Worm (Caenorhabditis elegans) whole organism, L4 larva: Measurements from ENCODE around the gene gad-1.

Experiments
- F49E8.2 ChIP-seq: sonication (generic microtip); optimal IDR thresholded peaks from 2 replicates; lab custom pipeline; 2016; ENCODE audit warnings: missing compliant biosample characterization, mild to moderate bottlenecking, missing genetic modification characterization, borderline replicate concordance
- T26A8.4 ChIP-seq: fragments of 200-800 bp; sonication (Bioruptor generic); IDR thresholded peaks from 2 replicates; pipeline ENCODE4 v1.3.6; 2022; ENCODE audit warnings: missing genetic modification characterization, missing compliant biosample characterization
- Y105C5A.15 ChIP-seq: fragments of 200-800 bp; sonication (Bioruptor generic); IDR thresholded peaks from 2 replicates; pipeline ENCODE4 v1.3.6; 2022; ENCODE audit warnings: missing genetic modification characterization, missing compliant biosample characterization
- Y48G9A.11 ChIP-seq: fragments of 200-800 bp; sonication (Bioruptor generic); IDR thresholded peaks from 2 replicates; pipeline ENCODE4 v1.3.6; 2022; ENCODE audit warnings: missing genetic modification reagents, missing genetic modification characterization, missing compliant biosample characterization
- Y5F2A.4 ChIP-seq: fragments of 200-800 bp; sonication (Bioruptor generic); optimal IDR thresholded peaks from 2 replicates; lab custom pipeline; 2018; ENCODE audit warnings: mild to moderate bottlenecking, missing genetic modification characterization, missing compliant biosample characterization
- Y75B8A.6 ChIP-seq: fragments of 200-800 bp; sonication (Bioruptor generic); IDR thresholded peaks from 2 replicates; pipeline ENCODE4 v1.3.6; 2022; ENCODE audit warnings: missing genetic modification reagents, missing genetic modification characterization, missing compliant biosample characterization
- aha-1 ChIP-seq: fragments of 150-350 bp; peaks from one replicate; lab custom pipeline; 2014; ENCODE audit warnings: missing biosample characterization, missing genetic modification characterization
- ama-1 ChIP-seq: fragments of 150-350 bp; optimal IDR thresholded peaks from 2 replicates; lab custom pipeline; 2014; ENCODE audit warnings: inconsistent platforms, mixed read lengths
- ceh-20 ChIP-seq: fragments of 200-800 bp; sonication (Bioruptor generic); IDR thresholded peaks from 2 replicates; pipeline ENCODE4 v1.3.6; 2022; ENCODE audit warnings: missing genetic modification reagents, missing genetic modification characterization, missing compliant biosample characterization
- ceh-28 ChIP-seq: fragments of 150-350 bp; optimal IDR thresholded peaks from 2 replicates; lab custom pipeline; 2014; ENCODE audit warnings: missing biosample characterization, missing genetic modification reagents, missing genetic modification characterization
- ceh-44 ChIP-seq: fragments of 200-800 bp; sonication (Bioruptor generic); IDR thresholded peaks from 2 replicates; pipeline ENCODE4 v1.3.6; 2022; ENCODE audit warnings: missing genetic modification reagents, missing genetic modification characterization, missing compliant biosample characterization
- ceh-62 ChIP-seq: sonication (generic microtip); optimal IDR thresholded peaks from 2 replicates; lab custom pipeline; 2017; ENCODE audit warnings: missing biosample characterization, missing genetic modification characterization
- ces-1 ChIP-seq: fragments of 150-350 bp; sonication (generic microtip); optimal IDR thresholded peaks from 4 replicates; lab custom pipeline; 2014; ENCODE audit warnings: missing biosample characterization, missing genetic modification reagents, missing genetic modification characterization
- ctbp-1 ChIP-seq: fragments of 200-800 bp; sonication (Bioruptor generic); IDR thresholded peaks from 2 replicates; pipeline ENCODE4 v1.3.6; 2022; ENCODE audit warnings: missing genetic modification reagents, missing genetic modification characterization, missing compliant biosample characterization
- daf-12 ChIP-seq: fragments of 150-350 bp; optimal IDR thresholded peaks from 2 replicates; lab custom pipeline; 2014; ENCODE audit warnings: missing biosample characterization, missing genetic modification reagents, missing genetic modification characterization
- daf-16 ChIP-seq, 3 experiments: sonication (generic microtip); optimal IDR thresholded peaks; 2 replicates each; lab custom pipeline; 2016 to 2017; ENCODE audit warnings: missing genetic modification characterization in 3 of 3, missing genetic modification reagents in 3 of 3, mild to moderate bottlenecking in 2 of 3, missing compliant biosample characterization in 2 of 3, missing biosample characterization in 1 of 3, moderate library complexity in 1 of 3
- daf-19 ChIP-seq: fragments of 200-800 bp; sonication (Bioruptor generic); conservative IDR thresholded peaks from 2 replicates; pipeline ENCODE4 v1.3.6; 2022; ENCODE audit warnings: missing genetic modification characterization, missing compliant biosample characterization
- dmd-8 ChIP-seq: fragments of 200-800 bp; sonication (Bioruptor generic); IDR thresholded peaks from 2 replicates; pipeline ENCODE4 v1.3.6; 2022; ENCODE audit warnings: missing genetic modification characterization, missing compliant biosample characterization
- duxl-1 ChIP-seq: sonication (generic microtip); optimal IDR thresholded peaks from 2 replicates; lab custom pipeline; 2016; ENCODE audit warnings: mild to moderate bottlenecking, missing genetic modification characterization, moderate library complexity, missing compliant biosample characterization; ENCODE audit not compliant: poor library complexity
- hif-1 ChIP-seq, 2 experiments: sonication (generic microtip); optimal IDR thresholded peaks; 2 replicates each; lab custom pipeline; 2016 to 2017; ENCODE audit warnings: missing compliant biosample characterization in 2 of 2, missing genetic modification characterization in 2 of 2, missing genetic modification reagents in 2 of 2, missing genotype in 2 of 2, mild to moderate bottlenecking in 1 of 2
- hlh-11 ChIP-seq: fragments of 200-800 bp; sonication (Bioruptor generic); optimal IDR thresholded peaks from 2 replicates; lab custom pipeline; 2018; ENCODE audit warnings: mild to moderate bottlenecking, missing genetic modification characterization, missing compliant biosample characterization
- hlh-30 ChIP-seq: sonication (generic microtip); optimal IDR thresholded peaks from 2 replicates; lab custom pipeline; 2017; ENCODE audit warnings: antibody characterized with exemption, mild to moderate bottlenecking, missing genetic modification characterization, missing compliant biosample characterization; ENCODE audit not compliant: insufficient read depth
- jun-1 ChIP-seq: fragments of 150-350 bp; optimal IDR thresholded peaks from 2 replicates; lab custom pipeline; 2014; ENCODE audit warnings: missing biosample characterization, missing genetic modification reagents, missing genetic modification characterization
- lim-7 ChIP-seq: fragments of 200-800 bp; sonication (Bioruptor generic); IDR thresholded peaks from 2 replicates; pipeline ENCODE4 v1.3.6; 2022; ENCODE audit warnings: missing genetic modification characterization, missing compliant biosample characterization
- lin-1 ChIP-seq: fragments of 200-800 bp; sonication (Bioruptor generic); IDR thresholded peaks from 2 replicates; pipeline ENCODE4 v1.3.6; 2022; ENCODE audit warnings: missing genetic modification reagents, missing genetic modification characterization, missing compliant biosample characterization
- lin-38 ChIP-seq: fragments of 200-800 bp; sonication (Bioruptor generic); IDR thresholded peaks from 2 replicates; pipeline ENCODE4 v1.3.6; 2022; ENCODE audit warnings: missing genetic modification reagents, missing genetic modification characterization, missing compliant biosample characterization
- lin-39 ChIP-seq: fragments of 150-350 bp; optimal IDR thresholded peaks from 2 replicates; lab custom pipeline; 2014; ENCODE audit warnings: missing biosample characterization, missing genetic modification reagents, missing genetic modification characterization
- lir-3 ChIP-seq: sonication (generic microtip); optimal IDR thresholded peaks from 2 replicates; lab custom pipeline; 2016; ENCODE audit warnings: mild to moderate bottlenecking, missing genetic modification characterization, missing compliant biosample characterization
- madf-5 ChIP-seq, 2 experiments: fragments of 200-800 bp; sonication (Bioruptor generic); IDR thresholded peaks; 2 replicates each; pipeline ENCODE4 v1.3.6; 2022; ENCODE audit warnings: missing compliant biosample characterization in 2 of 2, missing genetic modification characterization in 2 of 2
- madf-9 ChIP-seq: fragments of 200-800 bp; sonication (Bioruptor generic); conservative IDR thresholded peaks from 2 replicates; pipeline ENCODE4 v1.3.6; 2022; ENCODE audit warnings: missing genetic modification reagents, missing genetic modification characterization, missing compliant biosample characterization
- mdl-1 ChIP-seq, 2 experiments: fragments of 150-350 bp in 1 of 2; sonication (generic microtip) in 1 of 2; optimal IDR thresholded peaks; 2 replicates each; lab custom pipeline; 2014 to 2017; ENCODE audit warnings: missing biosample characterization in 2 of 2, missing genetic modification characterization in 2 of 2
- mxl-2 ChIP-seq: fragments of 200-800 bp; sonication (Bioruptor generic); conservative IDR thresholded peaks from 2 replicates; pipeline ENCODE4 v1.3.6; 2022; ENCODE audit warnings: missing genetic modification reagents, missing genetic modification characterization, missing compliant biosample characterization
- nhr-28 ChIP-seq: fragments of 150-350 bp; optimal IDR thresholded peaks from 2 replicates; lab custom pipeline; 2014; ENCODE audit warnings: missing biosample characterization, missing genetic modification characterization
- nhr-41 ChIP-seq: fragments of 200-800 bp; sonication (Bioruptor generic); IDR thresholded peaks from 2 replicates; pipeline ENCODE4 v1.3.6; 2022; ENCODE audit warnings: missing genetic modification reagents, missing genetic modification characterization, missing compliant biosample characterization
- nhr-6 ChIP-seq: fragments of 150-350 bp; optimal IDR thresholded peaks from 2 replicates; lab custom pipeline; 2014; ENCODE audit warnings: missing biosample characterization, missing genetic modification characterization
- nhr-76 ChIP-seq: fragments of 150-350 bp; optimal IDR thresholded peaks from 2 replicates; lab custom pipeline; 2014; ENCODE audit warnings: missing biosample characterization, missing genetic modification characterization
- php-3 ChIP-seq: fragments of 200-800 bp; sonication (Bioruptor generic); IDR thresholded peaks from 2 replicates; pipeline ENCODE4 v1.3.6; 2022; ENCODE audit warnings: missing genetic modification reagents, missing genetic modification characterization, missing compliant biosample characterization
- rbr-2 ChIP-seq: sonication (generic microtip); optimal IDR thresholded peaks from 2 replicates; lab custom pipeline; 2016; ENCODE audit warnings: missing genotype, missing genetic modification characterization, missing compliant biosample characterization
- saeg-2 ChIP-seq: fragments of 200-800 bp; sonication (Bioruptor generic); IDR thresholded peaks from 2 replicates; pipeline ENCODE4 v1.3.6; 2022; ENCODE audit warnings: missing genetic modification reagents, missing genetic modification characterization, missing compliant biosample characterization
- sdz-12 ChIP-seq: fragments of 200-800 bp; sonication (Bioruptor generic); optimal IDR thresholded peaks from 2 replicates; lab custom pipeline; 2018; ENCODE audit warnings: mild to moderate bottlenecking, missing genetic modification characterization, missing compliant biosample characterization
- set-16 ChIP-seq: fragments of 200-800 bp; sonication (Bioruptor generic); IDR thresholded peaks from 2 replicates; pipeline ENCODE4 v1.3.6; 2022; ENCODE audit warnings: missing genetic modification reagents, missing genetic modification characterization, missing compliant biosample characterization
- snpc-1.2 ChIP-seq: fragments of 200-800 bp; sonication (Bioruptor generic); IDR thresholded peaks from 2 replicates; pipeline ENCODE4 v1.3.6; 2022; ENCODE audit warnings: missing genetic modification reagents, missing genetic modification characterization, missing compliant biosample characterization
- unc-130 ChIP-seq: sonication (generic microtip); optimal IDR thresholded peaks from 2 replicates; lab custom pipeline; 2016; ENCODE audit warnings: missing genetic modification reagents, missing genetic modification characterization, missing compliant biosample characterization
- zfp-3 ChIP-seq: fragments of 200-800 bp; sonication (Bioruptor generic); conservative IDR thresholded peaks from 2 replicates; pipeline ENCODE4 v1.3.6; 2022; ENCODE audit warnings: missing genetic modification reagents, missing genetic modification characterization, missing compliant biosample characterization
- zip-11 ChIP-seq: fragments of 200-800 bp; sonication (Bioruptor generic); IDR thresholded peaks from 2 replicates; pipeline ENCODE4 v1.3.6; 2022; ENCODE audit warnings: missing genetic modification characterization, missing compliant biosample characterization
- zip-2 ChIP-seq: fragments of 150-350 bp; optimal IDR thresholded peaks from 2 replicates; lab custom pipeline; 2014; ENCODE audit warnings: missing biosample characterization, missing genetic modification characterization
- ztf-11 ChIP-seq: fragments of 150-350 bp; optimal IDR thresholded peaks from 2 replicates; lab custom pipeline; 2014; ENCODE audit warnings: missing biosample characterization, missing genetic modification characterization
- ztf-7 ChIP-seq: fragments of 150-350 bp; optimal IDR thresholded peaks from 2 replicates; lab custom pipeline; 2014; ENCODE audit warnings: missing biosample characterization, missing genetic modification characterization

The gad-1 gene

ce11 chrV:6426843-6427242, 6.5 kb downstream of the gad-1 start, which contains the start of gene atp-4 (continued):
- peak; percentile 51 for TF ChIP-seq sdz-12
- no peak for TF ChIP-seq Y105C5A.15
- no peak for TF ChIP-seq Y75B8A.6 (GFP tag; lab: Robert Waterston, UW)
- TF ChIP-seq zip-11 (GFP tag; lab: Robert Waterston, UW), result no peak
- no peak for TF ChIP-seq saeg-2 (GFP tag; lab: Robert Waterston, UW)
- no peak for TF ChIP-seq ceh-44
- TF ChIP-seq lir-3 (tag; lab: Kevin White, UChicago), result no peak
- no peak for TF ChIP-seq hif-1 (tag; optimal IDR thresholded peaks at IDR 0.05; lab: Kevin White, UChicago)
- 0 out of 2 replicates have a peak, but pooled peaks have one; percentile 25 for TF ChIP-seq dmd-8 (GFP tag; lab: Robert Waterston, UW)
- TF ChIP-seq lim-7 (GFP tag; lab: Robert Waterston, UW), result peak; percentile 29; the same call in 1 of the 2 replicates
- TF ChIP-seq hlh-11 (tag; lab: Kevin White, UChicago), result no peak
- no peak for TF ChIP-seq nhr-28 (tag; lab: Kevin White, UChicago)
- TF ChIP-seq nhr-76 (tag; lab: Kevin White, UChicago), result no peak
- TF ChIP-seq lin-1, result no peak
- TF ChIP-seq ztf-7, result no peak
- TF ChIP-seq hlh-30 (tag; lab: Kevin White, UChicago), result no peak
- no peak for TF ChIP-seq ztf-11 (tag; lab: Kevin White, UChicago)
- TF ChIP-seq daf-19 (GFP tag; lab: Robert Waterston, UW), result no peak

ce11 chrV:6425927-6426326, 7.4 kb downstream of the gad-1 start, which contains the start of gene T05H4.11:
Gene T05H4.11 (minus strand): TSS chrV:6426261.
- TF ChIP-seq unc-130 (no peak), dmd-8 (GFP tag; lab: Robert Waterston, UW) (no peak), ces-1 (GFP tag; lab: Kevin White, UChicago) (no peak), nhr-28 (tag; lab: Kevin White, UChicago) (peak; percentile 14), rbr-2 (tag; lab: Kevin White, UChicago) (no peak), nhr-41 (GFP tag; lab: Robert Waterston, UW) (no peak), Y5F2A.4 (GFP tag; lab: Kevin White, UChicago) (no peak), zfp-3 (peak; percentile 70; the same call in 1 of the 2 replicates), ceh-44 (no peak), lin-38 (GFP tag; lab: Robert Waterston, UW) (peak; percentile 22; the same call in 1 of the 2 replicates), ama-1 (lab: Kevin White, UChicago) (peak; percentile 84), aha-1 (tag; lab: Kevin White, UChicago) (peak; percentile 20), madf-9 (GFP tag; lab: Robert Waterston, UW) (no peak), Y48G9A.11 (GFP tag; lab: Robert Waterston, UW) (no peak), set-16 (GFP tag; lab: Robert Waterston, UW) (no peak), F49E8.2 (tag; lab: Kevin White, UChicago) (no peak), lin-39 (tag; lab: Kevin White, UChicago) (no peak), hif-1 (tag; optimal IDR thresholded peaks at IDR 0.05; lab: Kevin White, UChicago) (no peak), duxl-1 (no peak), daf-12 (tag; lab: Kevin White, UChicago) (no peak), php-3 (GFP tag; lab: Robert Waterston, UW) (no peak), zip-2 (tag; lab: Kevin White, UChicago) (no peak), ctbp-1 (no peak), ceh-62 (no peak), Y75B8A.6 (GFP tag; lab: Robert Waterston, UW) (no peak), saeg-2 (GFP tag; lab: Robert Waterston, UW) (no peak), mdl-1 (tag; optimal IDR thresholded peaks at IDR 0.05; lab: Kevin White, UChicago) (no peak), jun-1 (tag; lab: Kevin White, UChicago) (no peak), daf-16 (GFP tag; optimal IDR thresholded peaks at IDR 0.05; lab: Kevin White, UChicago) (no peak), daf-16 (tag; optimal IDR thresholded peaks at IDR 0.05; lab: Kevin White, UChicago) (peak; percentile 70), ceh-28 (tag; lab: Kevin White, UChicago) (no peak), nhr-6 (tag; lab: Kevin White, UChicago) (no peak), T26A8.4 (GFP tag; lab: Robert Waterston, UW) (peak; percentile 39; the same call in 1 of the 2 replicates), ceh-20 (GFP tag; lab: Robert Waterston, UW) (0 out of 2 replicates have a peak, but pooled peaks have one; percentile 16), zip-11 (GFP tag; lab: Robert Waterston, UW) (no peak), mxl-2 (GFP tag; lab: Robert Waterston, UW) (no peak), madf-5 (GFP tag; IDR thresholded peaks at IDR 0.05; lab: Robert Waterston, UW) (no peak), Y105C5A.15 (no peak), lin-1 (no peak), nhr-76 (tag; lab: Kevin White, UChicago) (no peak), snpc-1.2 (GFP tag; lab: Robert Waterston, UW) (no peak)
